Worm (Caenorhabditis elegans): Measurements from ENCODE around the gene Y62H9A.8.

DNA sequence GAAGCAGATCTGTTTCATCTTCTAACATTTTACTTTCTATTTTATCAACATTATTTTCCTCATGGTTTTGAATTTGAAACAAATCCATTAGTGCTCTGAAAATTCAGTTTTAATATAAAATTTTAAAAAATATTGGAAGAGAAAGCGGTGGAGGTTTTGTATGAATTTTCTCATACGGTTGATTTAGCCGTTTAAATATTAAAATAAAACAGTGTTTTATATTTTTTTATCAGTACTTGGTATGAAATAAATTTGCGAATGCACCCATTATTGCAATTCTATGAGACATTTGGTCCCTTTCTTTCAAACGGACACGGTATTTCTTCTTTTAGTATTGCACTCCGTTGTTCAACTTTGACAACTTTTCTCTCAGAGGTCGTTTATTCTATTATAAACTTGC lies 39.3 kb upstream of the Y62H9A.8 start, which contains the start of gene dot-1.4:
- TF ChIP-seq him-1 (tag; optimal IDR thresholded peaks at IDR 0.05), result no peak
- TF ChIP-seq dao-5 (tag; optimal IDR thresholded peaks at IDR 0.05), result no peak
- TF ChIP-seq W03F9.2 (tag; optimal IDR thresholded peaks at IDR 0.05), result no peak

Data from whole organism, L4/young adult.